Worm (Caenorhabditis elegans) whole organism, L2 larva: Measurements from ENCODE around the gene col-83.

Experiments
- R02D3.7 ChIP-seq: fragments of 150-350 bp; optimal IDR thresholded peaks from 2 replicates; lab custom pipeline; 2014; ENCODE audit warnings: missing biosample characterization, missing genetic modification characterization
- aly-2 ChIP-seq: fragments of 150-350 bp; optimal IDR thresholded peaks from 2 replicates; lab custom pipeline; 2014; ENCODE audit warnings: missing biosample characterization, missing genetic modification characterization
- ama-1 ChIP-seq: fragments of 150-350 bp; optimal IDR thresholded peaks from 2 replicates; lab custom pipeline; 2018; ENCODE audit warnings: inconsistent platforms
- nhr-77 ChIP-seq: fragments of 150-350 bp; optimal IDR thresholded peaks from 2 replicates; lab custom pipeline; 2014; ENCODE audit warnings: missing biosample characterization, missing genetic modification characterization

DNA sequence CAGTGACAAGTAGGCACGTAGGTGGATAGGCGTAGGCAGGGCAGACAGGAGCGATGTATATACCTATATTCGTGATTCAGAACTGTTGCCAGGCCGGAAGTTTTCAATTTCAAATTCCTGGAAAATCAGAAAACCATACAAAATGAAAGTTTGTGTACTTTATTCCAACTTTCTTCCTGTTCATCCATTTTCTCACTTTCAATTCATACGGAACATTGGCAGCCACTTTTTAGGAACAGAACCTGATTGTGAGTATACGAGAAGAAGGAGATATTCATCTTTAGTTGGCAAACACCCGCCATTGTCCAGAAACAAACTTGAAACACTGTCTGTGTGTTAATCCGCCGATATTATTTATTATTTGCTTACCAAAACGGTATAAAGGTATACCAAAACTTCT lies 10.0 kb downstream of the col-83 start, which contains the start of gene srlf-15:
- TF ChIP-seq aly-2 (tag; lab: Kevin White, UChicago) (no peak), R02D3.7 (no peak), nhr-77 (no peak), ama-1 (no peak)
